Fruit fly (Drosophila melanogaster) whole organism, prepupa: ENCODE measurements around the gene CG42633.
A peak's percentile ranks its signal among the peaks of the same experiment; 100 is the strongest.

Source experiments
- Blimp-1 ChIP-seq: fragments of 200-800 bp; sonication (Bioruptor generic); optimal IDR thresholded peaks from 3 replicates; lab custom pipeline; 2017; ENCODE audit warnings: missing biosample characterization, missing genetic modification characterization, mild to moderate bottlenecking, moderate library complexity, missing genetic modification reagents
- CG10631 ChIP-seq: fragments of 200-800 bp; sonication (Bioruptor generic); optimal IDR thresholded peaks from 2 replicates; lab custom pipeline; 2016; ENCODE audit warnings: missing biosample characterization, missing genetic modification characterization
- CG10669 ChIP-seq: fragments of 200-800 bp; sonication (Bioruptor generic); optimal IDR thresholded peaks from 3 replicates; lab custom pipeline; 2018; ENCODE audit warnings: missing biosample characterization, mild to moderate bottlenecking, missing genetic modification characterization, moderate library complexity
- CG11294 ChIP-seq: fragments of 200-800 bp; sonication (Bioruptor generic); IDR thresholded peaks from 2 replicates; pipeline ENCODE4 v1.3.6; 2022; ENCODE audit warnings: missing biosample characterization, missing genetic modification characterization
- CG11762 ChIP-seq: fragments of 200-800 bp; sonication (Bioruptor generic); optimal IDR thresholded peaks from 3 replicates; lab custom pipeline; 2016; ENCODE audit warnings: missing biosample characterization, missing genetic modification characterization; ENCODE audit not compliant: insufficient read depth
- CG11902 ChIP-seq: fragments of 200-800 bp; sonication (Bioruptor generic); optimal IDR thresholded peaks from 3 replicates; lab custom pipeline; 2016; ENCODE audit warnings: missing biosample characterization, missing genetic modification characterization
- CG15336 ChIP-seq: fragments of 200-800 bp; sonication (Bioruptor generic); IDR thresholded peaks from 2 replicates; pipeline ENCODE4 v1.3.6; 2022; ENCODE audit warnings: missing biosample characterization, missing genetic modification characterization
- CG1621 ChIP-seq: fragments of 200-800 bp; sonication (Bioruptor generic); optimal IDR thresholded peaks from 3 replicates; lab custom pipeline; 2018; ENCODE audit warnings: missing biosample characterization, mild to moderate bottlenecking, missing genetic modification characterization
- CG3032 ChIP-seq: fragments of 200-800 bp; optimal IDR thresholded peaks from 2 replicates; lab custom pipeline; 2019; ENCODE audit warnings: missing biosample characterization, mild to moderate bottlenecking, missing genetic modification characterization, moderate library complexity
- CG31627 ChIP-seq: fragments of 200-800 bp; sonication (Bioruptor generic); optimal IDR thresholded peaks from 3 replicates; lab custom pipeline; 2016; ENCODE audit warnings: missing biosample characterization, missing genetic modification characterization
- CG32006 ChIP-seq: fragments of 200-800 bp; sonication (Bioruptor generic); optimal IDR thresholded peaks from 3 replicates; lab custom pipeline; 2017; ENCODE audit warnings: missing biosample characterization, mild to moderate bottlenecking, missing genetic modification characterization
- CG34406 ChIP-seq: fragments of 200-800 bp; sonication (Bioruptor generic); optimal IDR thresholded peaks from 3 replicates; lab custom pipeline; 2016; ENCODE audit warnings: missing biosample characterization, missing genetic modification characterization
- CG3919 ChIP-seq: fragments of 200-800 bp; sonication (Bioruptor generic); optimal IDR thresholded peaks from 3 replicates; lab custom pipeline; 2016; ENCODE audit warnings: missing biosample characterization, missing genetic modification characterization
- CG6163 ChIP-seq: fragments of 200-800 bp; sonication (Bioruptor generic); IDR thresholded peaks from 3 replicates; pipeline ENCODE4 v1.3.6; 2022; ENCODE audit warnings: missing biosample characterization, missing genetic modification characterization
- CG6276 ChIP-seq: fragments of 200-800 bp; sonication (Bioruptor generic); optimal IDR thresholded peaks from 2 replicates; lab custom pipeline; 2017; ENCODE audit warnings: missing biosample characterization, mild to moderate bottlenecking, missing genetic modification characterization
- CG6854 ChIP-seq: fragments of 200-800 bp; sonication (Bioruptor generic); optimal IDR thresholded peaks from 2 replicates; lab custom pipeline; 2017; ENCODE audit warnings: missing biosample characterization, mild to moderate bottlenecking, missing genetic modification characterization
- CG7368 ChIP-seq: fragments of 200-800 bp; sonication (Bioruptor generic); optimal IDR thresholded peaks from 3 replicates; lab custom pipeline; 2016; ENCODE audit warnings: missing biosample characterization, missing genetic modification characterization
- CG8119 ChIP-seq: fragments of 200-800 bp; sonication (Bioruptor generic); IDR thresholded peaks from 3 replicates; pipeline ENCODE4 v1.3.6; 2022; ENCODE audit warnings: missing biosample characterization, missing genetic modification characterization
- CG8319 ChIP-seq: fragments of 200-800 bp; sonication (Bioruptor generic); optimal IDR thresholded peaks from 3 replicates; lab custom pipeline; 2016; ENCODE audit warnings: missing biosample characterization, missing genetic modification characterization
- CG8632 ChIP-seq: fragments of 200-800 bp; sonication (Bioruptor generic); optimal IDR thresholded peaks from 3 replicates; lab custom pipeline; 2016; ENCODE audit warnings: missing biosample characterization, missing genetic modification characterization
- Eip75B ChIP-seq: fragments of 200-800 bp; sonication (Bioruptor generic); optimal IDR thresholded peaks from 3 replicates; lab custom pipeline; 2016; ENCODE audit warnings: missing biosample characterization, missing genetic modification characterization
- Eip93F ChIP-seq: fragments of 200-800 bp; sonication (Bioruptor generic); optimal IDR thresholded peaks from 2 replicates; lab custom pipeline; 2016; ENCODE audit warnings: missing biosample characterization, mild to moderate bottlenecking, missing genetic modification characterization
- Ets21C ChIP-seq: fragments of 200-800 bp; sonication (Bioruptor generic); optimal IDR thresholded peaks from 3 replicates; lab custom pipeline; 2016; ENCODE audit warnings: missing biosample characterization, missing genetic modification characterization
- Gug ChIP-seq: fragments of 200-800 bp; sonication (Bioruptor generic); IDR thresholded peaks from 2 replicates; pipeline ENCODE4 v1.3.6; 2022; ENCODE audit warnings: missing biosample characterization, missing genetic modification characterization
- Hr38 ChIP-seq: sonication (Bioruptor generic); optimal IDR thresholded peaks from 2 replicates; lab custom pipeline; 2016; ENCODE audit warnings: missing biosample characterization, missing genetic modification characterization
- Hr39 ChIP-seq: fragments of 200-800 bp; sonication (Bioruptor generic); optimal IDR thresholded peaks from 2 replicates; lab custom pipeline; 2016; ENCODE audit warnings: missing biosample characterization, missing genetic modification characterization
- Hr4 ChIP-seq: fragments of 200-800 bp; sonication (Bioruptor generic); optimal IDR thresholded peaks from 3 replicates; lab custom pipeline; 2016; ENCODE audit warnings: missing biosample characterization, missing genetic modification characterization
- OdsH ChIP-seq: fragments of 200-800 bp; sonication (Bioruptor generic); optimal IDR thresholded peaks from 3 replicates; lab custom pipeline; 2016; ENCODE audit warnings: missing biosample characterization, missing genetic modification characterization
- Smox ChIP-seq: fragments of 200-800 bp; sonication (Bioruptor generic); optimal IDR thresholded peaks from 3 replicates; lab custom pipeline; 2016; ENCODE audit warnings: missing biosample characterization, missing genetic modification characterization
- Sox102F ChIP-seq: fragments of 200-800 bp; sonication (Bioruptor generic); optimal IDR thresholded peaks from 2 replicates; lab custom pipeline; 2016; ENCODE audit warnings: missing biosample characterization, mild to moderate bottlenecking, missing genetic modification characterization
- Sox14 ChIP-seq: fragments of 200-800 bp; sonication (Bioruptor generic); optimal IDR thresholded peaks from 3 replicates; lab custom pipeline; 2016; ENCODE audit warnings: missing biosample characterization, missing genetic modification characterization
- Sox15 ChIP-seq: fragments of 200-800 bp; sonication (Bioruptor generic); optimal IDR thresholded peaks from 3 replicates; lab custom pipeline; 2016; ENCODE audit warnings: missing biosample characterization, missing genetic modification characterization
- acj6 ChIP-seq: fragments of 200-800 bp; sonication (Bioruptor generic); optimal IDR thresholded peaks from 3 replicates; lab custom pipeline; 2016; ENCODE audit warnings: missing biosample characterization, missing genetic modification characterization
- cyc ChIP-seq: fragments of 200-800 bp; sonication (Bioruptor generic); optimal IDR thresholded peaks from 3 replicates; lab custom pipeline; 2016; ENCODE audit warnings: missing biosample characterization, missing genetic modification characterization
- dac ChIP-seq: fragments of 200-800 bp; sonication (Bioruptor generic); optimal IDR thresholded peaks from 2 replicates; lab custom pipeline; 2017; ENCODE audit warnings: missing biosample characterization, mild to moderate bottlenecking, missing genetic modification characterization
- dsx ChIP-seq: fragments of 200-800 bp; optimal IDR thresholded peaks from 3 replicates; lab custom pipeline; 2019; ENCODE audit warnings: missing biosample characterization, mild to moderate bottlenecking, missing genetic modification characterization, moderate library complexity; ENCODE audit not compliant: poor library complexity, severe bottlenecking
- eg ChIP-seq: fragments of 200-800 bp; sonication (Bioruptor generic); IDR thresholded peaks from 3 replicates; pipeline ENCODE4 v1.3.6; 2022; ENCODE audit warnings: missing biosample characterization, missing genetic modification characterization
- esn ChIP-seq: fragments of 200-800 bp; sonication (Bioruptor generic); optimal IDR thresholded peaks from 2 replicates; lab custom pipeline; 2016; ENCODE audit warnings: missing biosample characterization, mild to moderate bottlenecking, missing genetic modification characterization, moderate library complexity
- fkh ChIP-seq: fragments of 200-800 bp; sonication (Bioruptor generic); optimal IDR thresholded peaks from 3 replicates; lab custom pipeline; 2017; ENCODE audit warnings: missing biosample characterization, mild to moderate bottlenecking, missing genetic modification characterization, moderate library complexity
- lz ChIP-seq: fragments of 200-800 bp; sonication (Bioruptor generic); optimal IDR thresholded peaks from 3 replicates; lab custom pipeline; 2016; ENCODE audit warnings: missing biosample characterization, missing genetic modification characterization
- net ChIP-seq: fragments of 200-800 bp; sonication (Bioruptor generic); optimal IDR thresholded peaks from 3 replicates; lab custom pipeline; 2016; ENCODE audit warnings: missing biosample characterization, missing genetic modification characterization
- pdm3 ChIP-seq: fragments of 200-800 bp; sonication (Bioruptor generic); optimal IDR thresholded peaks from 3 replicates; lab custom pipeline; 2016; ENCODE audit warnings: missing biosample characterization, missing genetic modification characterization
- salr ChIP-seq, 2 experiments: fragments of 200-800 bp; sonication (Bioruptor generic); optimal IDR thresholded peaks; 3 replicates each; lab custom pipeline; 2016 to 2018; ENCODE audit warnings: missing biosample characterization in 2 of 2, missing genetic modification characterization in 2 of 2, mild to moderate bottlenecking in 1 of 2
- svp ChIP-seq: fragments of 200-800 bp; sonication (Bioruptor generic); peaks from one replicate; lab custom pipeline; 2016; ENCODE audit warnings: missing biosample characterization, missing genetic modification characterization
- topi ChIP-seq: fragments of 200-800 bp; sonication (Bioruptor generic); optimal IDR thresholded peaks from 3 replicates; lab custom pipeline; 2016; ENCODE audit warnings: missing biosample characterization, missing genetic modification characterization
- vri ChIP-seq: fragments of 200-800 bp; sonication (Bioruptor generic); optimal IDR thresholded peaks from 3 replicates; lab custom pipeline; 2016; ENCODE audit warnings: missing biosample characterization, mild to moderate bottlenecking, missing genetic modification characterization

CG42633 gene

dm6 chr3R:10792604-10793003 lies 10.5 kb upstream of the CG42633 start, which contains the start of gene CG14687:
Gene CG14687 (plus strand): TSS chr3R:10792904.
- TF ChIP-seq CG11294 (no peak), Gug (no peak), Blimp-1 (no peak), CG10669 (GFP tag; lab: Kevin White, UChicago) (no peak), esn (GFP tag; lab: Kevin White, UChicago) (no peak), CG3032 (tag; lab: Kevin White, UChicago) (no peak), CG6163 (no peak), CG8119 (GFP tag; lab: Robert Waterston, UW) (no peak), CG6854 (GFP tag; lab: Kevin White, UChicago) (no peak), dsx (GFP tag; lab: Kevin White, UChicago) (no peak), pdm3 (GFP tag; lab: Kevin White, UChicago) (no peak), Eip75B (no peak), CG11762 (no peak), vri (GFP tag; lab: Kevin White, UChicago) (no peak), Smox (no peak), CG11902 (no peak), Hr38 (GFP tag; lab: Kevin White, UChicago) (no peak)

- TF ChIP-seq CG3032 (tag; lab: Kevin White, UChicago) (peak; percentile 48), cyc (GFP tag; lab: Kevin White, UChicago) (peak; percentile 46), CG1621 (no peak), esn (GFP tag; lab: Kevin White, UChicago) (peak; percentile 58), CG8319 (GFP tag; lab: Kevin White, UChicago) (no peak), svp (no peak), Hr4 (GFP tag; lab: Kevin White, UChicago) (peak; percentile 2), CG3919 (no peak), CG11902 (no peak), CG6163 (no peak), CG10631 (GFP tag; lab: Kevin White, UChicago) (peak; percentile 50), Sox15 (no peak), CG7368 (GFP tag; lab: Kevin White, UChicago) (no peak), pdm3 (GFP tag; lab: Kevin White, UChicago) (peak; percentile 20), CG11294 (no peak), OdsH (GFP tag; lab: Kevin White, UChicago) (no peak), net (GFP tag; lab: Kevin White, UChicago) (no peak), topi (GFP tag; lab: Kevin White, UChicago) (peak; percentile 49), CG31627 (GFP tag; lab: Kevin White, UChicago) (peak; percentile 60), dac (GFP tag; lab: Kevin White, UChicago) (no peak), CG6854 (GFP tag; lab: Kevin White, UChicago) (no peak), lz (peak; percentile 53), Eip75B (no peak), Eip93F (GFP tag; lab: Kevin White, UChicago) (no peak), Hr39 (peak; percentile 53), CG6276 (no peak), CG15336 (GFP tag; lab: Robert Waterston, UW) (no peak), Sox14 (GFP tag; lab: Kevin White, UChicago) (peak; percentile 72), Ets21C (GFP tag; lab: Kevin White, UChicago) (peak; percentile 40), CG10669 (GFP tag; lab: Kevin White, UChicago) (no peak), CG8632 (peak; percentile 14), dsx (GFP tag; lab: Kevin White, UChicago) (no peak)
These were observed 6.1 kb upstream of the CG42633 start, which contains the start of the genes Art1 and Mcm5 for dm6 chr3R:10788186-10788585. Gene Art1 (minus strand): TSS chr3R:10788226. Gene Mcm5 (plus strand): TSS chr3R:10788524.

dm6 chr3R:10784058-10784499 lies 2.0 kb upstream of the CG42633 start, which contains the start of the genes mRpL37 and Rbp1:
Gene mRpL37 (minus strand): TSS chr3R:10784092.
Gene Rbp1 (plus strand): TSS chr3R:10784383.
- TF ChIP-seq CG11294: peak; percentile 44; the same call in 1 of the 2 replicates
- no peak for TF ChIP-seq CG32006 (GFP tag; lab: Kevin White, UChicago)
- TF ChIP-seq Ets21C (GFP tag; lab: Kevin White, UChicago): peak; percentile 62
- no peak for TF ChIP-seq CG8119 (GFP tag; lab: Robert Waterston, UW)
- peak; percentile 36 for TF ChIP-seq CG11762
- TF ChIP-seq Sox102F (GFP tag; lab: Kevin White, UChicago): no peak
- TF ChIP-seq salr (GFP tag; optimal IDR thresholded peaks at IDR 0.05; lab: Kevin White, UChicago): no peak
- no peak for TF ChIP-seq fkh (GFP tag; lab: Kevin White, UChicago)
- TF ChIP-seq OdsH (GFP tag; lab: Kevin White, UChicago): peak; percentile 74
- TF ChIP-seq Smox: peak; percentile 70
- TF ChIP-seq eg (GFP tag; lab: Robert Waterston, UW): no peak
- TF ChIP-seq CG7368 (GFP tag; lab: Kevin White, UChicago): no peak
- peak; percentile 72 for TF ChIP-seq Hr39
- TF ChIP-seq acj6 (GFP tag; lab: Kevin White, UChicago): peak; percentile 72
- peak; percentile 52 for TF ChIP-seq CG8632
- no peak for TF ChIP-seq dac (GFP tag; lab: Kevin White, UChicago)
- TF ChIP-seq esn (GFP tag; lab: Kevin White, UChicago): peak; percentile 73
- TF ChIP-seq CG11902: peak; percentile 68
- no peak for TF ChIP-seq CG6854 (GFP tag; lab: Kevin White, UChicago)
- no peak for TF ChIP-seq dsx (GFP tag; lab: Kevin White, UChicago)
- TF ChIP-seq CG34406 (GFP tag; lab: Kevin White, UChicago): no peak
- TF ChIP-seq CG10631 (GFP tag; lab: Kevin White, UChicago): peak; percentile 74
- peak; percentile 67 for TF ChIP-seq Sox15
- TF ChIP-seq CG6163: no peak
